Fruit fly (Drosophila melanogaster): ENCODE results near the gene CG13445.

- TF ChIP-seq usp (GFP tag; optimal IDR thresholded peaks at IDR 0.05) = no peak
- TF ChIP-seq CG12744 (GFP tag; optimal IDR thresholded peaks at IDR 0.05) = no peak
- no peak for TF ChIP-seq CG12155 (GFP tag; optimal IDR thresholded peaks at IDR 0.05)
- no peak for TF ChIP-seq ttk (GFP tag; IDR thresholded peaks at IDR 0.05)
- TF ChIP-seq gro (GFP tag; optimal IDR thresholded peaks at IDR 0.05) = peak; percentile 21
- TF ChIP-seq gem (tag; optimal IDR thresholded peaks at IDR 0.05) = peak; percentile 13
- no peak for TF ChIP-seq her (GFP tag; optimal IDR thresholded peaks at IDR 0.05)
These were observed 27.9 kb downstream of the CG13445 start, which contains the start of gene CG15715 for dm6 chr3L:15837209-15837608.
